Worm (Caenorhabditis elegans) whole organism, L2 larva: Measurements from ENCODE around the gene nhr-122.

ENCODE experiments used
- ama-1 ChIP-seq: fragments of 150-350 bp; optimal IDR thresholded peaks from 2 replicates; lab custom pipeline; 2018; ENCODE audit warnings: inconsistent platforms
- lin-13 ChIP-seq: fragments of 150-350 bp; optimal IDR thresholded peaks from 2 replicates; lab custom pipeline; 2014; ENCODE audit warnings: missing biosample characterization, missing genetic modification reagents, missing genetic modification characterization
- nhr-10 ChIP-seq: sonication (generic microtip); optimal IDR thresholded peaks from 2 replicates; lab custom pipeline; 2017; ENCODE audit warnings: missing biosample characterization, missing genetic modification characterization
- nhr-129 ChIP-seq: fragments of 150-350 bp; optimal IDR thresholded peaks from 2 replicates; lab custom pipeline; 2014; ENCODE audit warnings: missing biosample characterization, missing genetic modification characterization
- nhr-237 ChIP-seq: fragments of 150-350 bp; optimal IDR thresholded peaks from 2 replicates; lab custom pipeline; 2014; ENCODE audit warnings: missing biosample characterization, missing genetic modification characterization
- ztf-11 ChIP-seq: sonication (generic microtip); optimal IDR thresholded peaks from 2 replicates; lab custom pipeline; 2017; ENCODE audit warnings: missing biosample characterization, missing genetic modification characterization

DNA sequence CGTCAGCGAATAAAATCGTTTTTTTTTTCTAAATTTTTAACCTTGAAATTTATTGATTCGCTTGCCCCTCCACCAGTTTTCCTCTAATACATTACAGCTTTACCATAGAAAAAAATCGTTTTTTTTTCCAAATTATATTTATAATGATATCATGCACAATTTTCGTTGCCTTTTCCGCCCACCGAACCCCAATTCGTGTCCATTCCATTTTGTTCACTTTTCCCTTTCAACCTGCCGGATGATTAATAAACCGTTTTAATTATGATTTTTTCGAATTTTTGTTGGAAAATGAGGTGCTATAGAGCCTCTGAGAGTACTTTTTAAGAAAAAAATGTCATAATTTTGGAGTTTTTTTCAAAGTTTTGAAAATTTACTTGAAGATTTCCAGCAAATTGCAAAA is 12.3 kb upstream of the nhr-122 start, which contains the start of gene set-23:
- no peak for TF ChIP-seq nhr-10
- TF ChIP-seq lin-13 (GFP tag; lab: Kevin White, UChicago): no peak
- TF ChIP-seq ztf-11 (tag; lab: Kevin White, UChicago): no peak
- TF ChIP-seq nhr-237 (tag; lab: Kevin White, UChicago): no peak
- TF ChIP-seq ama-1 (lab: Kevin White, UChicago): no peak
- TF ChIP-seq nhr-129 (tag; lab: Kevin White, UChicago): no peak
